Fruit fly (Drosophila melanogaster): ENCODE measurements around the gene CG6204.

CG6204 gene

dm6 chr3R:24230423-24231205 is 37.0 kb downstream of the CG6204 start, which contains the start of gene mask (continued):
- peak; percentile 51 for TF ChIP-seq twi (tag; optimal IDR thresholded peaks at IDR 0.05)
- TF ChIP-seq D (optimal IDR thresholded peaks at IDR 0.05) = no peak
- peak; percentile 63 for TF ChIP-seq D (GFP tag; optimal IDR thresholded peaks at IDR 0.05)
- peak; percentile 86 for TF ChIP-seq CG11085 (GFP tag; IDR thresholded peaks at IDR 0.05)
- peak; percentile 81 for TF ChIP-seq zfh2 (GFP tag; optimal IDR thresholded peaks at IDR 0.05)
- peak; percentile 80 for TF ChIP-seq Dad (GFP tag; optimal IDR thresholded peaks at IDR 0.05)
- TF ChIP-seq CG15514 (GFP tag; optimal IDR thresholded peaks at IDR 0.05) = peak; percentile 76
- peak; percentile 68 for TF ChIP-seq CG31441 (GFP tag; IDR thresholded peaks at IDR 0.05)
- TF ChIP-seq pfk (GFP tag; optimal IDR thresholded peaks at IDR 0.05) = peak; percentile 70
- TF ChIP-seq Scr (GFP tag; IDR thresholded peaks at IDR 0.05; ENCODE audit: partially characterized antibody) = 0 out of 2 replicates have a peak, but pooled peaks have one; percentile 5
- TF ChIP-seq Dip2 (GFP tag; IDR thresholded peaks at IDR 0.05) = no peak
- peak; percentile 86 for TF ChIP-seq Hmr (GFP tag; optimal IDR thresholded peaks at IDR 0.05)
- peak; percentile 55 for TF ChIP-seq Asciz (GFP tag; optimal IDR thresholded peaks at IDR 0.05)
- TF ChIP-seq CG7987 (GFP tag; optimal IDR thresholded peaks at IDR 0.05) = peak; percentile 93
- TF ChIP-seq Hsf (GFP tag; optimal IDR thresholded peaks at IDR 0.05) = peak; percentile 84
- peak; percentile 32 for TF ChIP-seq Nf-YB (GFP tag; optimal IDR thresholded peaks at IDR 0.05)
- TF ChIP-seq CG2129 (GFP tag; IDR thresholded peaks at IDR 0.05; ENCODE audit: partially characterized antibody) = no peak
- TF ChIP-seq CG9437 (GFP tag; optimal IDR thresholded peaks at IDR 0.05) = peak; percentile 74
- TF ChIP-seq ap (GFP tag; IDR thresholded peaks at IDR 0.05) = peak; percentile 69; the same call in 1 of the 2 replicates
- peak; percentile 4 for TF ChIP-seq D19A (tag; optimal IDR thresholded peaks at IDR 0.05)
- TF ChIP-seq sob (GFP tag; IDR thresholded peaks at IDR 0.05) = peak; percentile 86
- TF ChIP-seq nau (GFP tag; optimal IDR thresholded peaks at IDR 0.05) = peak; percentile 79
- TF ChIP-seq Chrac-16 (GFP tag; optimal IDR thresholded peaks at IDR 0.05) = peak; percentile 27
- TF ChIP-seq ttk (GFP tag; IDR thresholded peaks at IDR 0.05) = peak; percentile 66; the same call in 1 of the 2 replicates
- TF ChIP-seq Trl (optimal IDR thresholded peaks at IDR 0.05) = no peak
- TF ChIP-seq Trl (GFP tag; optimal IDR thresholded peaks at IDR 0.05) = peak; percentile 87
- no peak for TF ChIP-seq usp (GFP tag; optimal IDR thresholded peaks at IDR 0.05)
- no peak for TF ChIP-seq CG14860 (GFP tag; IDR thresholded peaks at IDR 0.05; ENCODE audit: partially characterized antibody)
- TF ChIP-seq CG31224 (GFP tag; IDR thresholded peaks at IDR 0.05) = peak; percentile 67
- TF ChIP-seq lov (optimal IDR thresholded peaks at IDR 0.05) = no peak
- TF ChIP-seq lov (GFP tag; IDR thresholded peaks at IDR 0.05) = peak; percentile 91
- TF ChIP-seq unc-4 (GFP tag; IDR thresholded peaks at IDR 0.05; ENCODE audit: partially characterized antibody) = no peak; the same call in 1 of the 2 replicates
- peak; percentile 37 for TF ChIP-seq zen (tag; optimal IDR thresholded peaks at IDR 0.05)
- peak; percentile 19 for TF ChIP-seq pum (GFP tag; optimal IDR thresholded peaks at IDR 0.05)
- TF ChIP-seq Atf-2 (GFP tag; optimal IDR thresholded peaks at IDR 0.05) = peak; percentile 61
- peak; percentile 74 for TF ChIP-seq da (GFP tag; optimal IDR thresholded peaks at IDR 0.05)
- no peak for TF ChIP-seq pnt (GFP tag; optimal IDR thresholded peaks at IDR 0.05)
- no peak for TF ChIP-seq salm (tag; optimal IDR thresholded peaks at IDR 0.05)
- TF ChIP-seq Pdp1 (GFP tag; optimal IDR thresholded peaks at IDR 0.05) = peak; percentile 65 to 83
- TF ChIP-seq CG6765 (GFP tag; optimal IDR thresholded peaks at IDR 0.05) = peak; percentile 87
- TF ChIP-seq CG10431 (GFP tag; optimal IDR thresholded peaks at IDR 0.05) = peak; percentile 77
- peak; percentile 67 for TF ChIP-seq Hand (GFP tag; optimal IDR thresholded peaks at IDR 0.05)
- peak; percentile 65 for TF ChIP-seq CG9932 (GFP tag; IDR thresholded peaks at IDR 0.05)
- TF ChIP-seq Poxn (GFP tag; IDR thresholded peaks at IDR 0.05) = no peak
- peak; percentile 84 for TF ChIP-seq MESR4 (GFP tag; optimal IDR thresholded peaks at IDR 0.05)
- TF ChIP-seq CG6654 (GFP tag; optimal IDR thresholded peaks at IDR 0.05) = peak; percentile 51
- peak; percentile 84 for TF ChIP-seq Camta (GFP tag; optimal IDR thresholded peaks at IDR 0.05)
- no peak for TF ChIP-seq CG4404 (GFP tag; IDR thresholded peaks at IDR 0.05)
